Fruit fly (Drosophila melanogaster) S2 (cell line): ENCODE data around the gene CG1750.

Experiments
- CG8478 ChIP-seq: fragments of >200 bp; optimal IDR thresholded peaks from 2 replicates; lab custom pipeline; 2018
- CTCF ChIP-seq, 2 experiments: fragments of >200 bp; optimal IDR thresholded peaks; 2 replicates each; lab custom pipeline; 2018

Gene CG1750

DNA sequence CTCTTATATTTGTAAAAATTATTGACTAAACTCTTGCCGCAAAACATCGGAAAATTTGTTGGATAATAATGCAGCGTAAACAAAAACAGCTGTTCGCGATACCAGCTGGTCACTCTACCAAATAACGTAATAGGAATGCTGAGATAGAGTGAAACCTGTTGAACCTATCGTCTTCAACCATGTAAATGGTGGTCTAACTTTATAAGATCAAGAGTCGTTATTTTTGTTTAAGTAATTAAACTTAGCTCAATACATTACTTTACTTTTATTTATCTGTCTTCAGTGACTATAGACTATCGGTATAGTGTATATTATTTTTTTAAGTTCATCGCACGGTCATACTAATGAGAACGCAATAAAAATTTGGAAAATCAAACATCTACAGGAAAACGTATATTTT, at the start of gene CG1750, which contains the start of gene spn-F:
CG1750 (minus strand) TSS at position 93 of the 400 bp plus-strand sequence.
spn-F (plus strand) TSS at position 320 of the 400 bp plus-strand sequence.
- TF ChIP-seq CG8478 (lab: Kevin White, UChicago): no peak
- no peak for TF ChIP-seq CTCF (optimal IDR thresholded peaks at IDR 0.05; lab: Kevin White, UChicago)

DNA sequence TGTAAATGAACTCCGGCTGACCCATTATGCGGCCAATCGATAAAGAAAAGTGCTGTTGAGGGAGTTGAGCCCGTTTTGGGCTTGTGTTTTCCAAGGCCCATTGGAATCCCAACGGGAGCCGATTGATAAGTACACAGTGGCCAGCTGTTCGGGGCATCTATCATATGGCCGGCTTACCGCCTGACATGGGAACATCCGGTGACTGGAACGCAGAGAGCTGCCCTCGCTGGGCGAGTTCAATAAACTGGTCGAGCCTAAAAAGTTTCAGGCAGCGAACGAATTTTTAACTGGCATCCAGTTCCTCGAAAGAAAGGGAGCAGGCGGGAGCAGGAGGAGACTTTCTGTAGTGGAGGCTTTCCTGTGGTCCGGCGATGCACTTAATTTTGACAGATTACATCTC, 46.8 kb upstream of the CG1750 start:
- no peak for TF ChIP-seq CTCF (optimal IDR thresholded peaks at IDR 0.05; lab: Kevin White, UChicago)
- TF ChIP-seq CG8478 (lab: Kevin White, UChicago): no peak

DNA sequence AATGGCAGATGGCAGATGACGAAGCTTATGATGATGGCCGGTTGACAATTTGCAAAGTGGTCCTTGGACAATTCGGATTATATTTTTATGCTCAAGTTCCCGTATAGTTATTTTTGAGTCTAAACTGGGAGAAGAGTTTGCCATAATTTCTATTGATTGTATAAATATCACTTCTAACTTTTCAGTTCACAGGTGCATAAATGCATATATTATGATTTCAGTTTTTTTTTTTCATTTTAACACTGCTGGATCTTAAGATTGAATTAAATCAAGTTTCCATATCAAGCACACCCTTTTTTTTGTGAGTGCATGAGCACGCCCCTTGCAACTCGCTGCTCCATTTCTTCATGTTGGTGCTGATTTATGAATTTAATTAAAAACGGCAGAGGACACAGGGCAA, 42.3 kb upstream of the CG1750 start:
- TF ChIP-seq CG8478 (lab: Kevin White, UChicago) (no peak), CTCF (optimal IDR thresholded peaks at IDR 0.05; lab: Kevin White, UChicago) (no peak)

DNA sequence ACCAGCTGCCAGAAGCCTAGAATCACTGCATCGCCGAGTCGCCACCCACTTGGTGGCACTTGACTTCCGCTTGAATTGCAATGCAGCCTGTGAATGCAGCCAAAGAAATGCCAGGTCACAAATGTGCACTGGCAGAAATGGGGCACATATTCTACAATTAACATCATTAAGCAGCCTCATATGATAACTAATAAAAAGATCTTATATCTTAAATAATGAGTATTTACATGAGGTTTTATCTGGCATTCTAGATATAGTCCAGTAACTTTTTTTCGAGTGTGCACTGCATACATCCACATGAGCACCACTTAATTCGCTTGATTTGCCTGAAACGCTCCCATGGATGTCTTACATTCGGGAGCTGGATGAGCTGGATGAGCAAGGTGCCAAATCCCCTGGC, 41.0 kb upstream of the CG1750 start:
- TF ChIP-seq CTCF (optimal IDR thresholded peaks at IDR 0.05; lab: Kevin White, UChicago): no peak
- no peak for TF ChIP-seq CG8478 (lab: Kevin White, UChicago)

DNA sequence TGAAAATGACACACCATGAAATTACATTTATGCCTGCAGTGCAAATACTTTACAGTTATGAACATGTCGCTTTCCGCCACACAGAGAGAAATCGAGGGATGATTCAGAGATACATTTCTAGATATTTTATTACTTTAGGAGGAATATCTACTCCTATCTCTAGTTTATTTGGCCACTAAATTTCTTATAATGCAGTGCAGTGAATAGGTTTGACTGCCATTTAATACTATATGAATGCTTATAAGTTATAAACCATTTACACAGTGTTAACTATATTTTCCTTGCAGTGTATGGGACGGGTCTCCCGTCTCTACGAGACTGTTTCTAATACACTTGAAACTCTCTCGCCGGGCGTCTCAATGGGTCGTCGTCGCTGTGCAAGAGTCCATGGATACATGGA, 35.5 kb upstream of the CG1750 start:
- TF ChIP-seq CTCF (optimal IDR thresholded peaks at IDR 0.05; lab: Kevin White, UChicago) (no peak), CG8478 (lab: Kevin White, UChicago) (no peak)

DNA sequence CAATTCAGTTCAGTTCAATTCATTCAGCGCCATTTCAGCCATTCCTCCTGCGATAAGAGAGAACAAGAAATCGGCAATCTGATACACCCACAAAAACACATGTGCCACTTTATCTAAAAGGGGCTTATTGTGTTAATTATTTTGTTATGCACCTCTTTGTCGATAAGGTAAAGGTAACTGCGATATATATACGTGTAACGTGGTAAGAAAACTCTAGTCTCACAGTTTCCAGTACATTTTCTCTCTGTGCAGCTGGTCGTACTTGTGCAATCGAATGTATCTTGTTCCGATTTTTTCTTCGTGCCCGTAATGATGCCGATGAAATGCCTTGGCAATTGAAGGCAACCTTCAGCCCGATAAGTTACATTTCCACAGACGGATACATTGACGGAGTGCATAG, 32.8 kb upstream of the CG1750 start:
- TF ChIP-seq CG8478 (lab: Kevin White, UChicago) (no peak), CTCF (optimal IDR thresholded peaks at IDR 0.05; lab: Kevin White, UChicago) (no peak)

DNA sequence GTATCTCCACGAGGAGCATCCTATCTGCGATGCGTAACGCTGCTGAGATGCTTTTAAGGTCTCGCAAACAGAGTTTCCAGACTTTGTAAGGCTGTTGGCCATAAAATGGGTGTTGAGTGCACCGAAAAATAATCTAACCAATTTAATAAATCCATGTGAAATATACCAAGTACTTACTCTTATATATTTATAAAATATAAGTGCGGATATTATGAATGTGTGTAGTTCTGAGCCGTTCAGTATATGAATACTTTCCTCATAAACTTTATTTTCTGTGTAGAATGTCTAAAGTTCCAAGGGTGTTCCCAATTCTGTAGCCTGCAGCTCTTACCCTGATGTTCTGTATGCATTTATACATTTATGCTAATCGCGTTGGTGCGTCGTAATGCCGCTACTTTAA, 31.1 kb upstream of the CG1750 start:
- TF ChIP-seq CG8478 (lab: Kevin White, UChicago) (no peak), CTCF (optimal IDR thresholded peaks at IDR 0.05; lab: Kevin White, UChicago) (no peak)

DNA sequence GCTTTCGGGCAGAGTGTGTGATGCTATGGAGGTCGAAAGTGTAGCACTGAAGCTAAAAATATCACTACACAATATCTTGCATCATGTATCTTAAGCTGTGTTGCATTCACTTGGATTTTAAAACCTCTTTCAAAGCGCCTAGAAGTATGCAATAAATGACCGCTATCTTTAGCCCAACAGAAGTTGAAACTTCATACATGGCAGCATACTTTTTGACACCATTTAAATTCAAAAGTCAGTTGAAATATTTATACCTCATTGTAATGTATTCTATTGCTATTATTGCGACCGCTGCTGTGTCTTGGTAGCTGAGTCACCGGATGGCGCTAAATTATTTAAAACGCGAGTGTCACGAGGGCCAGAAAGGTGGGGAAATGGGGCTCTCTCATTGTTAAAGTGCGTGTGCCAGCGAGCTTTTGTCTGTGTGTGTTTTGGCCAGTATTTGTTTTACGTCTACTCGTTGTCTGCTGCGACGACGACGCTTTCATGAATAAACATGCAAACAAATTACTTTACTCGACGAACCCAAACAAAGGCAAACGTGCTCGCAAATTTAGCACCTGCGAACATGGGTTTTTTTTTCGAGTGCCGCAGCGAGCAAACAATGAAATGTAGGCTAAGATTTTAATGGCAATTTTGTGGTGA, 16.2 kb upstream of the CG1750 start:
- TF ChIP-seq CG8478 (lab: Kevin White, UChicago): no peak
- TF ChIP-seq CTCF (optimal IDR thresholded peaks at IDR 0.05; lab: Kevin White, UChicago): no peak

DNA sequence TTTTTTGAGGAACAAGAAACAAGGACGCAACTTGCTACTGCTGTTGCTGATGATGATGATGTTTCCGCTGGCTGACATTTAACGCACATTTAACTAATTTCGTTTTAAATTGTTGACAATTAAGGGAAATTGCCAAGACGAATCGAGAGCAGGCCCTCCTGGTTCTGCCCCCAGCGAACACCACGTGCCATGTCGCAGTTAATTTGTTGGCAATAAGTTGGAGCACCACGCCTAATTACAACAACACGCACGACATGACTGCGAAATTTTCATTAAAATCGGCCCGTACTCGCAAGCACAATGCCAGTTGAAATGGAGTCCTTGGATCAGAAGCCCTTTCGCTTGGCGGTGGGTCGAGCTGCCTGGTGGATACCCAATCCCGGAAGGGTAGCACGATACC, 10.7 kb upstream of the CG1750 start, which contains the start of gene ppk24:
ppk24 (plus strand) TSS at position 301 of the 400 bp plus-strand sequence.
- TF ChIP-seq CTCF (optimal IDR thresholded peaks at IDR 0.05; lab: Kevin White, UChicago): no peak
- TF ChIP-seq CG8478 (lab: Kevin White, UChicago): no peak

DNA sequence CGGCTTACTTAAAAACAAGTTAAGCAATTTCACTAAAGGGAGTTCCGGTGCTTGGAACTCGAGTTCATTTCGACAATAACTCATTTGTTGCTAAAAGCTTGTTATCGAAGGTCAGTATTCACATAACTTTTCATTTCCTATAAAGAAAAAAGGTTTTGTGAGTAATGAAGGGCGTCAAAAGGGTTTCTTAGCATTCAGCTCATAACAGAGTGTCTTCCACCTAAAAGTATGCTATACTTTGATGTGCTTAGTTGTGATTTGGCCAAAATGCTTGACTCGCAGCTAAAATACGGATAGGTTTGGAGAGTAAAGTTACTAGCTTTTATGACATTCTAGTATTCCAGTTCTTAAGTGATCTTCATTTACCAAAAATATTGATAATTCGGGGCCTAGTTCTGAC, 9.2 kb upstream of the CG1750 start:
- peak in 1 of 2 experiments; percentile 7 for TF ChIP-seq CTCF (optimal IDR thresholded peaks at IDR 0.05; lab: Kevin White, UChicago)
- no peak for TF ChIP-seq CG8478 (lab: Kevin White, UChicago)

DNA sequence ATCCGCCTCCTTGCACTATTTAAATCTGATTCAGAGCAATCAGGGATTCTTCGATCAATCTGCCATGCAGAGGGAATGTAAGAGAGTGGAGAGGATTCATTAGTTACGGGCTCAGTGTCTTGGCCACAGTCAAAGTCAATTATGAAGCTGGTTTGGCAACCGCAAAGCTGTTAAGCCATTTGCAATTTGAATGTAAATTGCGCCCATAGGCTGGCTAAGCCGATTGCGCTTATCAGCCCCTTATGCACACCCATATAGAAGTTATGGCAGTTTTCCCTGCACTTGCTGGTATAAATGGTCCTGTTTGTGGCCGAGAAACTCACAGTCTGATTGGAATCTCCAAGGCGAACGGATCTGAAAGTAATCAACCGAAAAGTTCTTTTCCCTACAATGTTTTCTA, 7.6 kb upstream of the CG1750 start, which contains the start of gene CAH5:
CAH5 (plus strand) TSS at position 301 of the 400 bp plus-strand sequence.
- TF ChIP-seq CTCF (optimal IDR thresholded peaks at IDR 0.05; lab: Kevin White, UChicago) (no peak), CG8478 (lab: Kevin White, UChicago) (no peak)

DNA sequence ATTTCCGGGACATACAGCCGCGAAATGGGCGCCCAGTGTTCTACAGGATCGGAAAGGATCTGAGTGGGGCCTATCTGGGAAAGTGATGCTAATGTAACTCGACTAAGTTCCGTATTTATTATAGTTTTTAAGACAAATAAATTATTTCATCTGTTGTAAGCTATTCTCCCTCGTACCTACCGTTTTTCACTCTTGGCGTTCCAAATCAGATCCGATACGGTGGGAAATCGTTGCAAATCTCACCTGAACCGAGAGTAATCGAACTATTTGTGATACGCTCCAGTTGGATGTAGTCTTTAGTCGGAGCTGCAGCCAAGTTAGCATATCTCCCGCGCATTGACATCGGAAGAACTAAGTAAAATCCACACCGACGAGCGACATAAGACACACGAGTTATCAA, 5.2 kb upstream of the CG1750 start, which contains the start of gene CAH16:
CAH16 (plus strand) TSS at position 301 of the 400 bp plus-strand sequence.
- TF ChIP-seq CG8478 (lab: Kevin White, UChicago) (no peak), CTCF (optimal IDR thresholded peaks at IDR 0.05; lab: Kevin White, UChicago) (no peak)

DNA sequence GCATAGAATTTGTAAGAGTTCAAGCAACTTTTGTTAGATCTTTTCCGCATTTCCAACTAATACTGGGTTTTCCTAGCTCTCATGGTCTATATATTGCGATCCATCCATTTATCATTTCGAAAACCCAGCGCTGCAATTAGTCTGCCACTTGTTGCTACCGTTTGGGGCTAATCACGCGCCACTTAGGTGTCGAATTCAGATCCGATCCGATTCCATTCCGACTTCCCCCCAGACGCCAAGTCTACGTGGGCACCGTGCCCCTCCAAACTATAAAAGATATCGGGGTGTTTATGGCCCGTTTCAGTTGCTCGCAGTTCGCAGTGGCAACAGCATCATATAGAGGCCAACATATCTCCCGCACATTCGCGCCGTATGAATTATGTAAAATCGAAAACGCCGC, 2.6 kb upstream of the CG1750 start, which contains the start of gene CAH6:
CAH6 (plus strand) TSS at position 301 of the 400 bp plus-strand sequence.
- TF ChIP-seq CTCF (optimal IDR thresholded peaks at IDR 0.05; lab: Kevin White, UChicago) (no peak), CG8478 (lab: Kevin White, UChicago) (no peak)

DNA sequence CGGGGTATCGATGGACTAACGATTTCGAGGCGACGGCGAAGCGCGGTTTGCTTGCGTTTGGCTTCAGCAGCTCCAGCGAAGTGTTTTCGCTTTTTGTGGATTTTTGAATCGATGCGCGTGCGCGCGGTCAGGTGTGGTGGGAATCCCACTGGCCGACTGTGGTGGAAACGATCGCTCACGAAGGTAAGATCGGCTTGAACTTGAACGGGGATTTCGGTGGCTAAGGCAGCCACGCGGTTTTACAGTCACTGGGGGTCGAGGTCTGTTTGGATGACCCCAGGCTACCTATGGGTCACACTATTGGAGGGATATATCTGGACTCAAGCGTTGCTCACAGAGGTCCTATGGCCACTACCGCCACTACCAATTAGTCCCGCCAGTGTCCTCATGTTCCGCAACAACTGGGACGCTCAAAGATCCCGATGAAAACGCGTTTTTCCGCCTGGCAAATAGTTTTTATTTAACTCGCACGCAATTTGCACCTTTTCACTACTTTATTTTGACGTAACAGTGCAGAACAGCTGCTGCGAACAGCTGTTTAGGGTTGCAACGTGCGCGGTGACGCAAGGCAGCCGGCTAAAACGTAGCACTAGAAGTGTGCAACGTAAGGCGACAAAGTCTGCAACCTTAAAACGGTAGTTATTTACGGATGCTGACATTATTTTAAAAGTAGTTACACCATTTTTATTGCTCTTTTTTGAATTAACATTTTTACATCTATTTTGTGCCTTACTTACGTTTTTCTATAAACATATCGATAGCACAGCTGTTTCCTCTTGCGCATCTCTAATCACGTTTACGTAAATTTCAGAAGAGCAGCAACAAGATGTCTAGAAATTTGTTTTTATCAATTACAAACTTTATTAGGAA, 2.4 kb downstream of the CG1750 start, which contains the start of the genes qless and mRpL32:
qless (minus strand) TSS at position 516 of the 870 bp plus-strand sequence.
mRpL32 (plus strand) TSS at position 780 of the 870 bp plus-strand sequence.
- TF ChIP-seq CG8478 (lab: Kevin White, UChicago) (no peak), CTCF (optimal IDR thresholded peaks at IDR 0.05; lab: Kevin White, UChicago) (peak in 1 of 2 experiments; percentile 0)
